Fruit fly (Drosophila melanogaster) whole organism, wandering third instar larva: ENCODE results near the gene RpS28b.
A peak's percentile ranks its signal among the peaks of the same experiment; 100 is the strongest.

Experiments used
- Abd-B ChIP-seq: fragments of >200 bp; optimal IDR thresholded peaks from 2 replicates; lab custom pipeline; 2017; ENCODE audit warnings: missing biosample characterization, missing genetic modification characterization
- CG32264 ChIP-seq: fragments of 200-800 bp; sonication (Bioruptor generic); optimal IDR thresholded peaks from 2 replicates; lab custom pipeline; 2016; ENCODE audit warnings: missing biosample characterization, missing genetic modification characterization
- CG9705 ChIP-seq: fragments of 200-800 bp; sonication (Bioruptor generic); optimal IDR thresholded peaks from 2 replicates; lab custom pipeline; 2018; ENCODE audit warnings: missing biosample characterization, mild to moderate bottlenecking, missing genetic modification characterization
- CrebA ChIP-seq: fragments of 200-800 bp; sonication (Bioruptor generic); optimal IDR thresholded peaks from 2 replicates; lab custom pipeline; 2016; ENCODE audit warnings: missing biosample characterization, mild to moderate bottlenecking, missing genetic modification characterization, borderline replicate concordance
- Dfd ChIP-seq: fragments of >200 bp; optimal IDR thresholded peaks from 2 replicates; lab custom pipeline; 2017; ENCODE audit warnings: missing biosample characterization, missing genetic modification characterization
- Dif ChIP-seq: fragments of 200-275, 200-300 bp; sonication (Bioruptor generic); optimal IDR thresholded peaks from 2 replicates; lab custom pipeline; 2018; ENCODE audit warnings: missing biosample characterization, missing genetic modification characterization; ENCODE audit not compliant: partially characterized antibody
- GATAd ChIP-seq: sonication (Bioruptor generic); optimal IDR thresholded peaks from 2 replicates; lab custom pipeline; 2016; ENCODE audit warnings: missing biosample characterization, missing genetic modification characterization
- HLH106 ChIP-seq: fragments of 200-800 bp; optimal IDR thresholded peaks from 3 replicates; lab custom pipeline; 2019; ENCODE audit warnings: missing biosample characterization, mild to moderate bottlenecking, missing genetic modification characterization, moderate library complexity
- Hnf4 ChIP-seq: fragments of 200-800 bp; sonication (Bioruptor generic); optimal IDR thresholded peaks from 2 replicates; lab custom pipeline; 2016; ENCODE audit warnings: missing biosample characterization, mild to moderate bottlenecking, missing genetic modification characterization
- Hr78 ChIP-seq: fragments of >200 bp; optimal IDR thresholded peaks from 2 replicates; lab custom pipeline; 2017; ENCODE audit warnings: missing biosample characterization, missing genetic modification characterization
- Hr83 ChIP-seq: fragments of 200-300 bp; sonication (Bioruptor generic); optimal IDR thresholded peaks from 2 replicates; lab custom pipeline; 2016; ENCODE audit warnings: missing biosample characterization, mild to moderate bottlenecking, missing genetic modification characterization, moderate library complexity; ENCODE audit not compliant: poor library complexity, severe bottlenecking
- Jra ChIP-seq: sonication (Bioruptor generic); optimal IDR thresholded peaks from 2 replicates; lab custom pipeline; 2016; ENCODE audit warnings: missing biosample characterization, missing genetic modification characterization
- Mio ChIP-seq: sonication (Bioruptor generic); optimal IDR thresholded peaks from 2 replicates; lab custom pipeline; 2016; ENCODE audit warnings: missing biosample characterization, missing genetic modification characterization
- Myc ChIP-seq: fragments of >200 bp; optimal IDR thresholded peaks from 2 replicates; lab custom pipeline; 2017
- N ChIP-seq: fragments of >200 bp; optimal IDR thresholded peaks from 2 replicates; lab custom pipeline; 2018; ENCODE audit warnings: missing biosample characterization, missing external identifiers, missing genetic modification characterization
- OdsH ChIP-seq: fragments of 200-800 bp; sonication (Bioruptor generic); optimal IDR thresholded peaks from 2 replicates; lab custom pipeline; 2016; ENCODE audit warnings: missing biosample characterization, mild to moderate bottlenecking, missing genetic modification characterization
- Rel ChIP-seq, 2 experiments: fragments of 200-800 bp; sonication (Bioruptor generic) in 1 of 2; optimal IDR thresholded peaks; 2 replicates in 1 of 2; 3 replicates in 1 of 2; lab custom pipeline; 2016 to 2019; ENCODE audit warnings: mild to moderate bottlenecking in 2 of 2, missing biosample characterization in 2 of 2, missing genetic modification characterization in 2 of 2, moderate library complexity in 1 of 2
- Sp1 ChIP-seq: fragments of 200-800 bp; sonication (Bioruptor generic); optimal IDR thresholded peaks from 3 replicates; lab custom pipeline; 2019; ENCODE audit warnings: missing biosample characterization, mild to moderate bottlenecking, missing genetic modification characterization, moderate library complexity
- Vsx2 ChIP-seq: fragments of 200-300, 225-300 bp; sonication (Bioruptor generic); optimal IDR thresholded peaks from 2 replicates; lab custom pipeline; 2018; ENCODE audit warnings: missing biosample characterization, missing genetic modification characterization; ENCODE audit not compliant: partially characterized antibody
- br ChIP-seq: fragments of 200-800 bp; sonication (Bioruptor generic); optimal IDR thresholded peaks from 2 replicates; lab custom pipeline; 2016; ENCODE audit warnings: missing biosample characterization, missing genetic modification characterization
- brk ChIP-seq: fragments of 200-800 bp; sonication (Bioruptor generic); optimal IDR thresholded peaks from 2 replicates; lab custom pipeline; 2016; ENCODE audit warnings: missing biosample characterization, mild to moderate bottlenecking, missing genetic modification characterization
- dl ChIP-seq, 2 experiments: fragments of 175-275, 200-275 bp in 1 of 2; fragments of 200-275 bp in 1 of 2; sonication (Bioruptor generic); optimal IDR thresholded peaks; lab custom pipeline; 2018; ENCODE audit warnings: mild to moderate bottlenecking in 2 of 2, missing biosample characterization in 2 of 2, missing genetic modification characterization in 2 of 2, moderate library complexity in 2 of 2; ENCODE audit not compliant: partially characterized antibody in 2 of 2, insufficient read depth in 1 of 2
- dmrt93B ChIP-seq: fragments of 200-800 bp; sonication (Bioruptor generic); optimal IDR thresholded peaks from 2 replicates; lab custom pipeline; 2018; ENCODE audit warnings: missing biosample characterization, mild to moderate bottlenecking, missing genetic modification characterization
- dsf ChIP-seq: sonication (Bioruptor generic); optimal IDR thresholded peaks from 2 replicates; lab custom pipeline; 2016; ENCODE audit warnings: missing biosample characterization, missing genetic modification characterization, borderline replicate concordance
- ey ChIP-seq: fragments of 200-800 bp; sonication (Bioruptor generic); optimal IDR thresholded peaks from 2 replicates; lab custom pipeline; 2016; ENCODE audit warnings: missing biosample characterization, missing genetic modification characterization
- foxo ChIP-seq, 2 experiments: fragments of 200-800 bp; sonication (Bioruptor generic); optimal IDR thresholded peaks; 2 replicates in 1 of 2; 3 replicates in 1 of 2; lab custom pipeline; 2016 to 2017; ENCODE audit warnings: missing biosample characterization in 2 of 2, missing genetic modification characterization in 2 of 2
- fru ChIP-seq: fragments of 200-800 bp; sonication (Bioruptor generic); optimal IDR thresholded peaks from 3 replicates; lab custom pipeline; 2016; ENCODE audit warnings: missing biosample characterization, mild to moderate bottlenecking, missing genetic modification characterization
- h ChIP-seq: fragments of 200-800 bp; sonication (Bioruptor generic); optimal IDR thresholded peaks from 3 replicates; lab custom pipeline; 2016; ENCODE audit warnings: missing biosample characterization, mild to moderate bottlenecking, missing genetic modification characterization
- jim ChIP-seq: fragments of 175-275, 200-325 bp; sonication (Bioruptor generic); optimal IDR thresholded peaks from 2 replicates; lab custom pipeline; 2016; ENCODE audit warnings: missing biosample characterization, mild to moderate bottlenecking, missing genetic modification characterization
- lola ChIP-seq: fragments of >200 bp; optimal IDR thresholded peaks from 2 replicates; lab custom pipeline; 2017; ENCODE audit warnings: missing biosample characterization, missing genetic modification characterization
- pan ChIP-seq: fragments of >200 bp; optimal IDR thresholded peaks from 2 replicates; lab custom pipeline; 2017
- psq ChIP-seq: fragments of 200-800 bp; sonication (Bioruptor generic); optimal IDR thresholded peaks from 3 replicates; lab custom pipeline; 2017; ENCODE audit warnings: missing biosample characterization, mild to moderate bottlenecking, missing genetic modification characterization, moderate library complexity
- rgr ChIP-seq: fragments of 200-800 bp; sonication (Bioruptor generic); optimal IDR thresholded peaks from 3 replicates; lab custom pipeline; 2016; ENCODE audit warnings: missing biosample characterization, mild to moderate bottlenecking, missing genetic modification characterization
- sage ChIP-seq: fragments of 200-800 bp; sonication (Bioruptor generic); optimal IDR thresholded peaks from 2 replicates; lab custom pipeline; 2016; ENCODE audit warnings: missing biosample characterization, mild to moderate bottlenecking, missing genetic modification characterization
- sv ChIP-seq: fragments of 200-800 bp; sonication (Bioruptor generic); optimal IDR thresholded peaks from 3 replicates; lab custom pipeline; 2016; ENCODE audit warnings: missing biosample characterization, missing genetic modification characterization
- tai ChIP-seq: sonication (Bioruptor generic); optimal IDR thresholded peaks from 2 replicates; lab custom pipeline; 2016; ENCODE audit warnings: missing biosample characterization, missing genetic modification characterization
- usp ChIP-seq: fragments of >200 bp; optimal IDR thresholded peaks from 2 replicates; lab custom pipeline; 2017; ENCODE audit warnings: missing biosample characterization, missing genetic modification characterization
- woc ChIP-seq: sonication (Bioruptor generic); optimal IDR thresholded peaks from 2 replicates; lab custom pipeline; 2016; ENCODE audit warnings: missing biosample characterization, mild to moderate bottlenecking, missing genetic modification characterization

The RpS28b gene

DNA sequence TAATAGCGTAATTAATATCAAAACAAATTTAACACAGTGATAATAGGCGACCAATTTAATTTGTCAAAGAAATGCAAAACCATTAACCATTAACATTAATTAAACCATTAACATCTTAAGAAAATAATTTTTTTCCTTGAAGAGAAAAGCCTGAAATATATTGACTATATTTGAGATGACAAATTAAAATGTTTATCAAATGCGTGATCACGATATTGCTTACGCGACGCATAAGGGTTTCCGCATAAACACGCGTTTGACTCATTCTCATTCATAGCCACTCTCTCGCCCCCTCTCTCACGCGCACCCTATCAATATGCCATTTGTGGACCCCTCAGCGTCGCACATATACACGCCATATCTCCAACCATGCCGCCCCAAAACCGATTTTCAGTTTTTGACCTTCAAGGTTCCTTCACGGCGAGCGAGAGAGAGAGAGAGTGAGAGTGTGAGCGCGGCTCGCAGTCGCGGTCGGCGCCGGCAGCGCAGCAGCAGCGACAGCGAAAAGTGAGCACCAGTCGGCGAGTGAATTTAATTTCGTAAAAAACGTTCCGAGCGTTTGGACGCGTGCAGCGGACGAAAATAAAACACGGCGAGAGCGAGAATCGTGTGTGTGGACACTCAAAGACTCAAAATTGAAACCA is 31.1 kb downstream of the RpS28b start, which contains the start of gene Hex-A:
Gene Hex-A, plus strand, starts transcription at position 317 of the 644 bp plus-strand sequence.
- TF ChIP-seq lola (GFP tag; lab: Kevin White, UChicago): no peak
- TF ChIP-seq br: peak; percentile 98
- TF ChIP-seq sv (GFP tag; lab: Kevin White, UChicago): peak; percentile 92
- peak; percentile 98 for TF ChIP-seq dmrt93B (GFP tag; lab: Kevin White, UChicago)
- no peak for TF ChIP-seq usp (GFP tag; lab: Kevin White, UChicago)
- TF ChIP-seq pan (lab: Kevin White, UChicago): no peak
- no peak for TF ChIP-seq Abd-B
- peak; percentile 98 for TF ChIP-seq fru (GFP tag; lab: Kevin White, UChicago)
- no peak for TF ChIP-seq jim (GFP tag; lab: Kevin White, UChicago)
- TF ChIP-seq dsf (GFP tag; lab: Kevin White, UChicago): peak; percentile 61
- peak; percentile 41 for TF ChIP-seq GATAd
- peak; percentile 99 for TF ChIP-seq HLH106 (tag; lab: Kevin White, UChicago)
- TF ChIP-seq Dfd (GFP tag; lab: Kevin White, UChicago): peak; percentile 79
- peak; percentile 55 for TF ChIP-seq Vsx2 (GFP tag; lab: Kevin White, UChicago)
- TF ChIP-seq Myc (lab: Kevin White, UChicago): no peak
- TF ChIP-seq Hr83 (GFP tag; lab: Kevin White, UChicago): peak; percentile 46
- TF ChIP-seq Sp1: peak; percentile 99
- no peak for TF ChIP-seq N (GFP tag; lab: Kevin White, UChicago)
- TF ChIP-seq woc (GFP tag; lab: Kevin White, UChicago): peak; percentile 93
- peak; percentile 98 for TF ChIP-seq h (GFP tag; lab: Kevin White, UChicago)
- peak; percentile 96 for TF ChIP-seq Jra (GFP tag; lab: Kevin White, UChicago)
- peak; percentile 87 to 88 for TF ChIP-seq dl (GFP tag; optimal IDR thresholded peaks at IDR 0.05; lab: Kevin White, UChicago; ENCODE audit: insufficient read depth in 1 of 2, partially characterized antibody in 2 of 2)
- TF ChIP-seq ey: peak; percentile 96
- peak; percentile 79 for TF ChIP-seq sage (GFP tag; lab: Kevin White, UChicago)
- peak; percentile 98 for TF ChIP-seq OdsH (GFP tag; lab: Kevin White, UChicago)
- peak; percentile 76 to 97 for TF ChIP-seq foxo (GFP tag; optimal IDR thresholded peaks at IDR 0.05; lab: Kevin White, UChicago)
- TF ChIP-seq Hr78 (GFP tag; lab: Kevin White, UChicago): no peak
- TF ChIP-seq Rel (GFP tag; optimal IDR thresholded peaks at IDR 0.05; lab: Kevin White, UChicago): peak; percentile 39
- peak; percentile 90 for TF ChIP-seq Rel (tag; optimal IDR thresholded peaks at IDR 0.05; lab: Kevin White, UChicago)
- peak; percentile 88 for TF ChIP-seq psq (GFP tag; lab: Kevin White, UChicago)
- TF ChIP-seq rgr (GFP tag; lab: Kevin White, UChicago): peak; percentile 96
- TF ChIP-seq CG32264 (GFP tag; lab: Kevin White, UChicago): peak; percentile 81
- peak; percentile 98 for TF ChIP-seq CG9705 (GFP tag; lab: Kevin White, UChicago)
- peak; percentile 46 for TF ChIP-seq Mio (GFP tag; lab: Kevin White, UChicago)
- peak; percentile 89 for TF ChIP-seq Dif (GFP tag; lab: Kevin White, UChicago)
- peak; percentile 84 for TF ChIP-seq CrebA (GFP tag; lab: Kevin White, UChicago)
- TF ChIP-seq brk (GFP tag; lab: Kevin White, UChicago): peak; percentile 94
- TF ChIP-seq tai (GFP tag; lab: Kevin White, UChicago): peak; percentile 85
- peak; percentile 93 for TF ChIP-seq Hnf4 (GFP tag; lab: Kevin White, UChicago)

DNA sequence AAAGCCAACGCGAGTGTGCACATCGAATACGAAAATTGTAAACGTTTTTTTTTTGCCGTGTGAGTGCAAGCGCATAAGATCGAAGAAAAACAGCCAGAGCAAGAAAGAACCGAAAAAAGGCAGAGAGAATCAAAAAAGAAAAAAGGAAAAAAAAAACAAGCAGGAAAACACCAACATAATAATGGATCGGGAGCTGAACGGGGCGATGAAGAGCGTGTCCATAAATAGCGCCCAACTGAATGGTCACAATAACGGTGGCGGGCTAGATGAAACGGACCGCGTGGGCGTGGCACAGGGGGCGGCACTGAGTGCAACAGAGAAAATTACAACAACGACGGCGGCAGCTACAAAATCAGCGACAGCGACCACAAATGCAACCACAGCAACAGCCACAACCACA is 31.6 kb downstream of the RpS28b start:
- no peak for TF ChIP-seq Dfd (GFP tag; lab: Kevin White, UChicago)
- TF ChIP-seq CG9705 (GFP tag; lab: Kevin White, UChicago): no peak
- no peak for TF ChIP-seq jim (GFP tag; lab: Kevin White, UChicago)
- no peak for TF ChIP-seq Dif (GFP tag; lab: Kevin White, UChicago)
- no peak for TF ChIP-seq dsf (GFP tag; lab: Kevin White, UChicago)
- TF ChIP-seq Vsx2 (GFP tag; lab: Kevin White, UChicago): no peak
- TF ChIP-seq Hr83 (GFP tag; lab: Kevin White, UChicago): no peak
- TF ChIP-seq rgr (GFP tag; lab: Kevin White, UChicago): no peak
- no peak for TF ChIP-seq usp (GFP tag; lab: Kevin White, UChicago)
- TF ChIP-seq N (GFP tag; lab: Kevin White, UChicago): no peak
- no peak for TF ChIP-seq h (GFP tag; lab: Kevin White, UChicago)
- no peak for TF ChIP-seq HLH106 (tag; lab: Kevin White, UChicago)
- no peak for TF ChIP-seq sv (GFP tag; lab: Kevin White, UChicago)
- TF ChIP-seq Abd-B: no peak
- no peak for TF ChIP-seq br
- no peak for TF ChIP-seq lola (GFP tag; lab: Kevin White, UChicago)
- no peak for TF ChIP-seq CrebA (GFP tag; lab: Kevin White, UChicago)
